Fruit fly (Drosophila melanogaster): ENCODE results near the gene Ref1.

The Ref1 gene

DNA sequence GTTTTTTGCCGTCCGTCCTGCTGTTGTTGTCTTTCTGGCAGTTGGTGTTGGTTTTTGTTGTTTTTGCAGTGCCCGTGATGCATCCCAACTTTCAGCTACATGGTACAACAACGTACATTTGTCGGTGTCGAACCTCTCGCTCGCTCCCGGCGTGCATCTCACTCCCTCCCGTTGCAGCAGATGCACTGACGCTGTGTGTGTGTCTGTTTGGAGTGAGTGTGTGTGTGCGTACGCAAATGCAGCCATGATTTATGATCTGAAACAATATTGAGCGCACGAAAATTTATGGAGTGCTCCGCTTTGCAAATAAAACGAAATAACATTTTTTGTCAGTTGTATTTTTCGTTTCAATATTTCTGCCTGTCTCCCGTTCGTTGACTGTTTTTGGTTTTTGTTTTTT lies 48.6 kb downstream of the Ref1 start (continued):
- TF ChIP-seq bigmax (GFP tag; optimal IDR thresholded peaks at IDR 0.05) = no peak
- TF ChIP-seq CG33213 (GFP tag; optimal IDR thresholded peaks at IDR 0.05) = no peak
- TF ChIP-seq hbn (GFP tag; IDR thresholded peaks at IDR 0.05; ENCODE audit: partially characterized antibody) = no peak
- TF ChIP-seq CG6175 (GFP tag; IDR thresholded peaks at IDR 0.05) = no peak
- peak; percentile 14 for TF ChIP-seq zen (tag; optimal IDR thresholded peaks at IDR 0.05)
- no peak for TF ChIP-seq lilli (GFP tag; optimal IDR thresholded peaks at IDR 0.05)
- TF ChIP-seq Poxn (GFP tag; IDR thresholded peaks at IDR 0.05) = no peak
- TF ChIP-seq Scr (GFP tag; IDR thresholded peaks at IDR 0.05; ENCODE audit: partially characterized antibody) = no peak
- TF ChIP-seq CG4360 (GFP tag; IDR thresholded peaks at IDR 0.05) = peak; percentile 74
- TF ChIP-seq CG15479 (GFP tag; optimal IDR thresholded peaks at IDR 0.05) = peak; percentile 67
- no peak for TF ChIP-seq CG30020 (tag; optimal IDR thresholded peaks at IDR 0.05)
- TF ChIP-seq CG4617 (GFP tag; optimal IDR thresholded peaks at IDR 0.05; ENCODE audit: borderline replicate concordance) = no peak
- TF ChIP-seq NK7.1 (GFP tag; optimal IDR thresholded peaks at IDR 0.05) = no peak
- no peak for TF ChIP-seq CHES-1-like (GFP tag; optimal IDR thresholded peaks at IDR 0.05)
- TF ChIP-seq hb (GFP tag; IDR thresholded peaks at IDR 0.05; ENCODE audit: partially characterized antibody) = no peak
- no peak for TF ChIP-seq Mad (GFP tag; optimal IDR thresholded peaks at IDR 0.05)
- no peak for TF ChIP-seq CG2120 (GFP tag; optimal IDR thresholded peaks at IDR 0.05)
- peak; percentile 52 for TF ChIP-seq cg (GFP tag; optimal IDR thresholded peaks at IDR 0.05)

DNA sequence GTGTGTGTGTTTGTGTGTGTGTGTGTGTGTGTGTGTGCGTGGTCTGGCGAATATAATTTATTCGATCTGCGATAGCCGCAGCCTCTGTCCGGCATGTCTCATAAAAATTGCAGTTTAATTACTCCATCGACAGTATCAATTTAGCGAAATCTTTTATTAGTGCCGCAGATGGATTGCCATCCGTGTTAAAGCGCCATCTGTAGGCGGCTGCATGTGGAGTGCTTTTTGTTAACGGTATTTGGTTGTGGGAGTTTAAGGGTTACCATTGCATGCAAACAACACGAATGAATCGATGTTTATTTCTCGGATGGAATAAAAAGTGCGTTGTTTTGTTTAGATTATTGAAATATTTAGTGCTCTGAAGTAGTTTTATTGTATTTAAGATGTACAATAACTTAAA lies 50.8 kb downstream of the Ref1 start:
- TF ChIP-seq cg (GFP tag; optimal IDR thresholded peaks at IDR 0.05) = peak; percentile 3
- no peak for TF ChIP-seq CG6683 (GFP tag; optimal IDR thresholded peaks at IDR 0.05)
- TF ChIP-seq jumu (GFP tag; optimal IDR thresholded peaks at IDR 0.05) = no peak
- no peak for TF ChIP-seq CG9817 (tag; optimal IDR thresholded peaks at IDR 0.05)
- TF ChIP-seq vvl (GFP tag; IDR thresholded peaks at IDR 0.05) = no peak
- peak; percentile 84 for TF ChIP-seq CTCF (GFP tag; optimal IDR thresholded peaks at IDR 0.05)
- no peak for TF ChIP-seq Dfd (GFP tag; optimal IDR thresholded peaks at IDR 0.05)
- no peak for TF ChIP-seq Dad (GFP tag; optimal IDR thresholded peaks at IDR 0.05)
- 0 out of 3 replicates have a peak, but pooled peaks have one; percentile 8 for TF ChIP-seq CG14860 (GFP tag; IDR thresholded peaks at IDR 0.05; ENCODE audit: partially characterized antibody)
- TF ChIP-seq CG34376 (GFP tag; optimal IDR thresholded peaks at IDR 0.05) = no peak
- no peak for TF ChIP-seq CG13296 (GFP tag; optimal IDR thresholded peaks at IDR 0.05)
- peak; percentile 33 for TF ChIP-seq CG15479 (GFP tag; optimal IDR thresholded peaks at IDR 0.05)
- no peak for TF ChIP-seq fd96Cb (tag; optimal IDR thresholded peaks at IDR 0.05)
- TF ChIP-seq ase (GFP tag; IDR thresholded peaks at IDR 0.05) = no peak
- TF ChIP-seq CG6791 (GFP tag; IDR thresholded peaks at IDR 0.05; ENCODE audit: partially characterized antibody) = no peak

dm6 chr3R:7028554-7028953 lies 51.6 kb downstream of the Ref1 start:
- TF ChIP-seq Abd-B (GFP tag; optimal IDR thresholded peaks at IDR 0.05) = peak; percentile 6
- TF ChIP-seq scrt (GFP tag; optimal IDR thresholded peaks at IDR 0.05) = peak; percentile 96
- TF ChIP-seq CG17612 (GFP tag; IDR thresholded peaks at IDR 0.05) = no peak
- TF ChIP-seq abd-A (tag; optimal IDR thresholded peaks at IDR 0.05) = peak; percentile 85
- peak; percentile 79 for TF ChIP-seq cad (GFP tag; optimal IDR thresholded peaks at IDR 0.05)
- peak; percentile 28 for TF ChIP-seq CG7271 (tag; optimal IDR thresholded peaks at IDR 0.05)
- TF ChIP-seq bbx (GFP tag; IDR thresholded peaks at IDR 0.05; ENCODE audit: partially characterized antibody) = no peak

All from whole organism, embryonic.